Worm (Caenorhabditis elegans) whole organism, L1 larva: ENCODE data around the gene T20B12.4.

Experiments used
- aly-2 ChIP-seq: fragments of 150-350 bp; optimal IDR thresholded peaks from 2 replicates; lab custom pipeline; 2014; ENCODE audit warnings: missing biosample characterization, missing genetic modification characterization
- ama-1 ChIP-seq: fragments of 150-350 bp; optimal IDR thresholded peaks from 2 replicates; lab custom pipeline; 2014
- egl-27 ChIP-seq, 2 experiments: fragments of 150-350 bp in 1 of 2; sonication (generic microtip); optimal IDR thresholded peaks; 3 replicates each; lab custom pipeline; 2017 to 2018; ENCODE audit warnings: missing biosample characterization in 2 of 2, missing genetic modification characterization in 2 of 2, missing genetic modification reagents in 2 of 2

DNA sequence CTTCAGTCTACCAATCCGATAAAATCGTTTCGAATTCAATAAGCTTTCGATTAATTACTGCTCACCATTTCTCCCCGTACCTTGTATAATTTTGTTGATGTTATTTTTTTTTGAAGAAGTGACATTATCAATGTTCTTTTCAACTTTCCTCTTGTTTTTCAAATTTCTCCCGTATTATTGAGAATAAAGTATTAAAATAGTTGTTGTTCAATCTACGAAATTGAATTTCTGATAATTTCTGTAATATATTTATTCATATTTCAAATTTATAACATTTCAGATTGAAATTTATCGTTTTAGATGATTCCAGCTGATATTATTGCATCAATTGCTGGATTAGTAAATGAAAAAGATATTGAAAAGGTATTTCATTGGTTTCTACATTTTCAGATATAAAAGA, 18.4 kb downstream of the T20B12.4 start, which contains the start of gene trd-1:
- TF ChIP-seq egl-27 (tag; optimal IDR thresholded peaks at IDR 0.05; lab: Kevin White, UChicago) = no peak
- TF ChIP-seq ama-1 = no peak
- TF ChIP-seq aly-2 (tag; lab: Kevin White, UChicago) = no peak
